Worm (Caenorhabditis elegans) whole organism, midembryonic: ENCODE data around the gene col-41.
A peak's percentile ranks its signal among the peaks of the same experiment; 100 is the strongest.

ENCODE experiments used
- T22C8.4 ChIP-seq: fragments of 200-800 bp; sonication (Bioruptor generic); IDR thresholded peaks from 2 replicates; pipeline ENCODE4 v1.3.6; 2022; ENCODE audit warnings: missing genetic modification characterization, missing compliant biosample characterization
- cog-1 ChIP-seq: sonication (generic microtip); optimal IDR thresholded peaks from 2 replicates; lab custom pipeline; 2016; ENCODE audit warnings: missing genetic modification characterization, missing compliant biosample characterization
- flt-1 ChIP-seq: fragments of 200-800 bp; sonication (Bioruptor generic); IDR thresholded peaks from 2 replicates; pipeline ENCODE4 v1.3.6; 2022; ENCODE audit warnings: missing genetic modification characterization, missing compliant biosample characterization
- klf-2 ChIP-seq: fragments of 200-800 bp; sonication (Bioruptor generic); conservative IDR thresholded peaks from 2 replicates; pipeline ENCODE4 v1.3.6; 2022; ENCODE audit warnings: missing genetic modification reagents, missing genetic modification characterization, missing compliant biosample characterization
- med-1 ChIP-seq: sonication (generic microtip); optimal IDR thresholded peaks from 2 replicates; lab custom pipeline; 2017; ENCODE audit warnings: missing genetic modification characterization, mild to moderate bottlenecking, missing compliant biosample characterization, antibody characterized with exemption, missing genetic modification reagents; ENCODE audit not compliant: insufficient read depth
- ref-1 ChIP-seq: fragments of 200-800 bp; sonication (Bioruptor generic); conservative IDR thresholded peaks from 2 replicates; pipeline ENCODE4 v1.3.6; 2022; ENCODE audit warnings: missing genetic modification reagents, missing genetic modification characterization, missing compliant biosample characterization
- tab-1 ChIP-seq: fragments of 200-800 bp; sonication (Bioruptor generic); IDR thresholded peaks from 2 replicates; pipeline ENCODE4 v1.3.6; 2022; ENCODE audit warnings: missing genetic modification characterization, missing compliant biosample characterization
- ztf-23 ChIP-seq: fragments of 200-800 bp; sonication (Bioruptor generic); IDR thresholded peaks from 2 replicates; pipeline ENCODE4 v1.3.6; 2022; ENCODE audit warnings: missing genetic modification reagents, missing genetic modification characterization, missing compliant biosample characterization
- ztf-29 ChIP-seq: fragments of 200-800 bp; sonication (Bioruptor generic); IDR thresholded peaks from 2 replicates; pipeline ENCODE4 v1.3.6; 2022; ENCODE audit warnings: missing genetic modification reagents, missing genetic modification characterization, missing compliant biosample characterization

col-41 gene

ce11 chrX:15160923-15161322 lies 15.4 kb downstream of the col-41 start:
- TF ChIP-seq flt-1 (no peak), med-1 (GFP tag; lab: Kevin White, UChicago) (no peak), T22C8.4 (GFP tag; lab: Robert Waterston, UW) (no peak), tab-1 (GFP tag; lab: Robert Waterston, UW) (no peak), cog-1 (tag; lab: Kevin White, UChicago) (no peak)

- no peak for TF ChIP-seq ztf-23 (GFP tag; lab: Robert Waterston, UW)
- TF ChIP-seq ref-1 (GFP tag; lab: Robert Waterston, UW) = no peak
- no peak for TF ChIP-seq tab-1 (GFP tag; lab: Robert Waterston, UW)
- TF ChIP-seq klf-2 = no peak
- no peak for TF ChIP-seq ztf-29
- TF ChIP-seq T22C8.4 (GFP tag; lab: Robert Waterston, UW) = no peak
- TF ChIP-seq cog-1 (tag; lab: Kevin White, UChicago) = no peak
- TF ChIP-seq med-1 (GFP tag; lab: Kevin White, UChicago) = no peak
- no peak for TF ChIP-seq flt-1
Measured at ce11 chrX:15159362-15159761, 16.9 kb downstream of the col-41 start.

ce11 chrX:15158699-15159312 lies 17.5 kb downstream of the col-41 start, which contains the start of gene C11G10.1:
Gene C11G10.1, minus strand, starts transcription at chrX:15158749.
- TF ChIP-seq med-1 (GFP tag; lab: Kevin White, UChicago) = no peak
- no peak for TF ChIP-seq tab-1 (GFP tag; lab: Robert Waterston, UW)
- TF ChIP-seq klf-2 = no peak
- no peak for TF ChIP-seq ref-1 (GFP tag; lab: Robert Waterston, UW)
- no peak for TF ChIP-seq ztf-23 (GFP tag; lab: Robert Waterston, UW)
- no peak for TF ChIP-seq flt-1
- TF ChIP-seq cog-1 (tag; lab: Kevin White, UChicago) = no peak
- no peak for TF ChIP-seq ztf-29
- TF ChIP-seq T22C8.4 (GFP tag; lab: Robert Waterston, UW) = no peak

- TF ChIP-seq flt-1 (no peak), klf-2 (no peak), T22C8.4 (GFP tag; lab: Robert Waterston, UW) (no peak), tab-1 (GFP tag; lab: Robert Waterston, UW) (no peak), ztf-29 (no peak), ztf-23 (GFP tag; lab: Robert Waterston, UW) (no peak), ref-1 (GFP tag; lab: Robert Waterston, UW) (no peak)
Measured at ce11 chrX:15157854-15158253, 18.4 kb downstream of the col-41 start.

DNA sequence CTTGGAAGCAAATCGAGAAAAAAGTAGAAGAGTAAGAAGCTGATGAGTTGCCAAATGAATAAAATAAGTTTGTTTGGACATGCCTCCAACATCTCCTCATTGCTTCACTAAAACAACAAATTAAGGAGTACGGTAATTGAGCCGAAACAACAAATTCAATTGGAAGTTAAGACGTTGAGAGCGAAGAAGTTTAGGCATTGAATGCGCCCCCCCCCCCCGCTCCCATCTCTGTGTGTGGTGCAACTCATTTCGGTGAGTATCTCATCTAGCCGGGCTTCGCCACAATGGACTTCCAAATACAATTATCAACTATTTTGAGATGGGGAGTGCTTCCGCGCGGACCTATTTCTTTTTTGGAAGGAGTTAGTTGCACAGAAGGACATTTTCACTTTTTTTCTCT lies 21.2 kb downstream of the col-41 start:
- TF ChIP-seq med-1 (GFP tag; lab: Kevin White, UChicago) (no peak), ref-1 (GFP tag; lab: Robert Waterston, UW) (no peak), cog-1 (tag; lab: Kevin White, UChicago) (no peak), tab-1 (GFP tag; lab: Robert Waterston, UW) (no peak), T22C8.4 (GFP tag; lab: Robert Waterston, UW) (no peak), flt-1 (no peak), ztf-29 (no peak), ztf-23 (GFP tag; lab: Robert Waterston, UW) (no peak), klf-2 (no peak)

- 0 out of 2 replicates have a peak, but pooled peaks have one; percentile 27 for TF ChIP-seq klf-2
- TF ChIP-seq ztf-29 = no peak
- TF ChIP-seq ref-1 (GFP tag; lab: Robert Waterston, UW) = no peak
Measured at ce11 chrX:15148831-15149230, 27.4 kb downstream of the col-41 start.

DNA sequence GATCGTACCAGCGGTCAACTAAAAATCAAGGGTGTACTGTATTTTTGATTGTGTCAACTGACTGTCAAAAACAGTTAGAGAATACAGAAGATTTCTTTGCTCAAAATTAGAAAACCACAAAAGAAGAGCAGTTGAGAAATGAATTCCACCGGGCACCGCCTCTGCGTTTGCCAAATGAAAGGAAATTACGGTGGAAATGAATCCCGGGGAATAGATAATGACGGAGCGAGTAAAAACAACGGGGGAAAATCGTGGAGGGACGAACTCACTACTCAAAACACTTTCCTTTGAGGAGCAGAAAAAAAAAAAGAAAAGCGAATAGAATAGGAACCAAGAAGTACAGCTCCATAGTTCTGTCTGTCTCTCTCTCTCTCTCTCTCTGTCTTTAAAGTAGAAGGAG lies 27.9 kb downstream of the col-41 start:
- TF ChIP-seq ztf-29 = no peak
- TF ChIP-seq flt-1 = no peak
- TF ChIP-seq ztf-23 (GFP tag; lab: Robert Waterston, UW) = no peak
- no peak for TF ChIP-seq cog-1 (tag; lab: Kevin White, UChicago)
- TF ChIP-seq med-1 (GFP tag; lab: Kevin White, UChicago) = no peak
- no peak for TF ChIP-seq klf-2
- no peak for TF ChIP-seq T22C8.4 (GFP tag; lab: Robert Waterston, UW)
- TF ChIP-seq tab-1 (GFP tag; lab: Robert Waterston, UW) = no peak
- TF ChIP-seq ref-1 (GFP tag; lab: Robert Waterston, UW) = no peak

DNA sequence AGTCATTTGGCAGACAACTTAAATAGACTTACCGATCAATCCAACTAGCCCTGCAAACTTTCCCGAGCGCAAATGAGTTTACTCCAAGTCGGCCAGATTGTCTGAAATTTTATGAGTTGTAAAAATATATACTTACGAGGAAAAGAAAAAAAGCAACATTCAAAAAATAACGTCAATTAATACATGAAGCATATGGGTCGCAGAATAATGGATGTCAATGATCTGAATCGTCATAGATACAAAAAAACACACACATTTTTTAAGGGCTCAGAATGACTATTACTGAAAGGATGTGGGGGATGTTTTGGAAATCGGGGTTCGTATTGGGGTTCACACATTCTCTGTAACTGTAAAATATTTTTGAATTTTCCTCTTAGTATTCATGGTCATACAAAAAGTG lies 28.6 kb downstream of the col-41 start, which contains the start of gene unc-7:
Gene unc-7 (minus strand): TSS at position 101 of the 400 bp plus-strand sequence.
- TF ChIP-seq med-1 (GFP tag; lab: Kevin White, UChicago) (no peak), cog-1 (tag; lab: Kevin White, UChicago) (no peak), ztf-29 (no peak), ztf-23 (GFP tag; lab: Robert Waterston, UW) (no peak), flt-1 (no peak), klf-2 (no peak), T22C8.4 (GFP tag; lab: Robert Waterston, UW) (no peak), ref-1 (GFP tag; lab: Robert Waterston, UW) (no peak), tab-1 (GFP tag; lab: Robert Waterston, UW) (no peak)

- TF ChIP-seq flt-1 (no peak; the same call in 1 of the 2 replicates), ztf-29 (no peak), T22C8.4 (GFP tag; lab: Robert Waterston, UW) (no peak), tab-1 (GFP tag; lab: Robert Waterston, UW) (no peak), ref-1 (GFP tag; lab: Robert Waterston, UW) (no peak), cog-1 (tag; lab: Kevin White, UChicago) (no peak), ztf-23 (GFP tag; lab: Robert Waterston, UW) (no peak), med-1 (GFP tag; lab: Kevin White, UChicago) (no peak), klf-2 (no peak)
Measured at ce11 chrX:15146415-15147210, 29.7 kb downstream of the col-41 start.
